Worm (Caenorhabditis elegans) whole organism, early embryonic: Measurements from ENCODE around the gene etr-1.

ENCODE experiments used
- B0310.2 ChIP-seq: sonication (generic microtip); optimal IDR thresholded peaks from 2 replicates; lab custom pipeline; 2016; ENCODE audit warnings: mild to moderate bottlenecking, missing genetic modification characterization, missing compliant biosample characterization
- F13C5.2 ChIP-seq: sonication (generic microtip); optimal IDR thresholded peaks from 2 replicates; lab custom pipeline; 2017; ENCODE audit warnings: mild to moderate bottlenecking, missing genetic modification characterization, inconsistent platforms, missing compliant biosample characterization
- aly-1 ChIP-seq: sonication (generic microtip); optimal IDR thresholded peaks from 2 replicates; lab custom pipeline; 2016; ENCODE audit warnings: missing genetic modification characterization, missing compliant biosample characterization
- ama-1 ChIP-seq: fragments of 150-350 bp; optimal IDR thresholded peaks from 2 replicates; lab custom pipeline; 2014
- ets-7 ChIP-seq: sonication (generic microtip); optimal IDR thresholded peaks from 2 replicates; lab custom pipeline; 2016; ENCODE audit warnings: missing genotype, missing genetic modification characterization, missing compliant biosample characterization
- flt-1 ChIP-seq: fragments of 200-800 bp; sonication (Bioruptor generic); IDR thresholded peaks from 2 replicates; pipeline ENCODE4 v1.3.6; 2022; ENCODE audit warnings: missing genetic modification characterization, missing compliant biosample characterization
- hmbx-1 ChIP-seq: sonication (generic microtip); optimal IDR thresholded peaks from 2 replicates; lab custom pipeline; 2016; ENCODE audit warnings: mild to moderate bottlenecking, missing genetic modification characterization, missing compliant biosample characterization
- hmg-4 ChIP-seq: fragments of 200-800 bp; sonication (Bioruptor generic); optimal IDR thresholded peaks from 2 replicates; lab custom pipeline; 2018; ENCODE audit warnings: mild to moderate bottlenecking, missing genetic modification characterization, missing compliant biosample characterization
- hnd-1 ChIP-seq: sonication (generic microtip); optimal IDR thresholded peaks from 2 replicates; lab custom pipeline; 2016; ENCODE audit warnings: missing genetic modification characterization, missing compliant biosample characterization
- scrt-1 ChIP-seq: fragments of 200-800 bp; sonication (Bioruptor generic); IDR thresholded peaks from 2 replicates; pipeline ENCODE4 v1.3.6; 2022; ENCODE audit warnings: missing genetic modification characterization, missing compliant biosample characterization
- sea-1 ChIP-seq: fragments of 200-800 bp; sonication (Bioruptor generic); conservative IDR thresholded peaks from 2 replicates; pipeline ENCODE4 v1.3.6; 2022; ENCODE audit warnings: missing genetic modification characterization, missing compliant biosample characterization
- tbx-11 ChIP-seq: fragments of 200-800 bp; sonication (Bioruptor generic); IDR thresholded peaks from 2 replicates; pipeline ENCODE4 v1.3.6; 2022; ENCODE audit warnings: missing genetic modification characterization, missing compliant biosample characterization
- tbx-37 ChIP-seq: fragments of 200-800 bp; sonication (Bioruptor generic); conservative IDR thresholded peaks from 2 replicates; pipeline ENCODE4 v1.3.6; 2022; ENCODE audit warnings: missing genetic modification reagents, missing genetic modification characterization, missing compliant biosample characterization
- tra-4 ChIP-seq: sonication (generic microtip); optimal IDR thresholded peaks from 2 replicates; lab custom pipeline; 2017; ENCODE audit warnings: missing genetic modification characterization, missing compliant biosample characterization

DNA sequence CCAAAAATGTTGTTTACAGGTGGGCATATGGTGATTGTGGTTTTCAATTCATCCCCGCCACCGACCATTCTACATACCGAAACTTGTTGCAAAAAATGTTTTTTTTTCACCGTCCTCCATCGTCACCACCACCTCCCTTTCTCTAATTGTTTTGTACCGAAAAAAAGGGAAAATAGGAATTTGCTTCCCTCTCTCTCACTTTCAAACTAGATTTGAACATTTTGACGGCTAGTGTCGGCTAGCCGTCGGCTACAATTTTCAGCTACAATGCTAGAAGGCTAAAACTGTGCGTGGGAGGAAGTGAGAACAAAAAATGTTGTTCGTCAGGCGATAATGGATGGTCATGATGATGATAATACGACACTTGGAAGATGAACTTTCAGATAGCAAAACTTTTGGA, 16.0 kb downstream of the etr-1 start:
- TF ChIP-seq hmbx-1 (tag; lab: Kevin White, UChicago) = no peak
- TF ChIP-seq aly-1 (tag; lab: Kevin White, UChicago) = no peak
- no peak for TF ChIP-seq flt-1 (GFP tag; lab: Robert Waterston, UW)
- TF ChIP-seq tra-4 (tag; lab: Kevin White, UChicago) = no peak
- no peak for TF ChIP-seq ama-1 (lab: Kevin White, UChicago)
- no peak for TF ChIP-seq B0310.2 (tag; lab: Kevin White, UChicago)
- TF ChIP-seq tbx-37 = no peak
- no peak for TF ChIP-seq scrt-1 (GFP tag; lab: Robert Waterston, UW)
- no peak for TF ChIP-seq F13C5.2 (tag; lab: Kevin White, UChicago)
- no peak for TF ChIP-seq ets-7
- TF ChIP-seq hnd-1 (tag; lab: Kevin White, UChicago) = no peak
- no peak for TF ChIP-seq hmg-4 (GFP tag; lab: Kevin White, UChicago)
- no peak for TF ChIP-seq sea-1 (GFP tag; lab: Robert Waterston, UW)
- TF ChIP-seq tbx-11 (GFP tag; lab: Robert Waterston, UW) = no peak
